Worm (Caenorhabditis elegans) whole organism, late embryonic: Measurements from ENCODE around the gene C08F11.1.
"Not testable (repeated sequence)": the region's sequence is repeated elsewhere in the genome, so short reads cannot be mapped to it uniquely, and the experiment has no call there.

ENCODE experiments used
- C08G9.2 ChIP-seq: sonication (generic microtip); optimal IDR thresholded peaks from 2 replicates; lab custom pipeline; 2016; ENCODE audit warnings: mild to moderate bottlenecking, missing genetic modification characterization, moderate library complexity, missing compliant biosample characterization
- F13H6.1 ChIP-seq: sonication (generic microtip); optimal IDR thresholded peaks from 2 replicates; lab custom pipeline; 2016; ENCODE audit warnings: missing genetic modification characterization, missing compliant biosample characterization
- K02D7.2 ChIP-seq: sonication (generic microtip); optimal IDR thresholded peaks from 2 replicates; lab custom pipeline; 2017; ENCODE audit warnings: mild to moderate bottlenecking, missing genetic modification characterization, missing compliant biosample characterization
- ahr-1 ChIP-seq: sonication (generic microtip); optimal IDR thresholded peaks from 2 replicates; lab custom pipeline; 2016; ENCODE audit warnings: missing genetic modification characterization, missing compliant biosample characterization
- ama-1 ChIP-seq: fragments of 150-350 bp; optimal IDR thresholded peaks from 2 replicates; lab custom pipeline; 2014
- ceh-14 ChIP-seq: sonication (generic microtip); optimal IDR thresholded peaks from 2 replicates; lab custom pipeline; 2016; ENCODE audit warnings: missing genotype, missing genetic modification characterization, missing compliant biosample characterization
- ceh-19 ChIP-seq: fragments of 200-800 bp; sonication (Bioruptor generic); optimal IDR thresholded peaks from 2 replicates; lab custom pipeline; 2018; ENCODE audit warnings: mild to moderate bottlenecking, missing genetic modification characterization, missing compliant biosample characterization
- ceh-2 ChIP-seq: sonication (generic microtip); optimal IDR thresholded peaks from 2 replicates; lab custom pipeline; 2016; ENCODE audit warnings: missing genotype, missing genetic modification characterization, missing compliant biosample characterization
- ceh-9 ChIP-seq: sonication (generic microtip); optimal IDR thresholded peaks from 2 replicates; lab custom pipeline; 2016; ENCODE audit warnings: mild to moderate bottlenecking, missing genetic modification characterization, inconsistent platforms, missing compliant biosample characterization
- elt-2 ChIP-seq: sonication (generic microtip); optimal IDR thresholded peaks from 2 replicates; lab custom pipeline; 2016; ENCODE audit warnings: missing genetic modification reagents, missing genetic modification characterization, missing compliant biosample characterization
- ets-4 ChIP-seq: sonication (generic microtip); optimal IDR thresholded peaks from 2 replicates; lab custom pipeline; 2016; ENCODE audit warnings: missing genetic modification characterization, missing compliant biosample characterization
- fax-1 ChIP-seq: sonication (generic microtip); optimal IDR thresholded peaks from 2 replicates; lab custom pipeline; 2016; ENCODE audit warnings: missing genotype, missing genetic modification characterization, missing compliant biosample characterization
- fkh-6 ChIP-seq: sonication (generic microtip); optimal IDR thresholded peaks from 2 replicates; lab custom pipeline; 2016; ENCODE audit warnings: missing genetic modification characterization, missing compliant biosample characterization
- hlh-15 ChIP-seq: sonication (generic microtip); optimal IDR thresholded peaks from 2 replicates; lab custom pipeline; 2016; ENCODE audit warnings: missing genetic modification characterization, missing compliant biosample characterization
- hlh-30 ChIP-seq: sonication (generic microtip); optimal IDR thresholded peaks from 2 replicates; lab custom pipeline; 2017; ENCODE audit warnings: antibody characterized with exemption, missing genetic modification characterization, missing compliant biosample characterization; ENCODE audit not compliant: insufficient read depth
- hlh-6 ChIP-seq: sonication (generic microtip); optimal IDR thresholded peaks from 2 replicates; lab custom pipeline; 2016; ENCODE audit warnings: missing genotype, missing genetic modification characterization, missing compliant biosample characterization
- madf-2 ChIP-seq: sonication (generic microtip); optimal IDR thresholded peaks from 2 replicates; lab custom pipeline; 2017; ENCODE audit warnings: missing genetic modification characterization, missing compliant biosample characterization
- mec-3 ChIP-seq: sonication (generic microtip); optimal IDR thresholded peaks from 2 replicates; lab custom pipeline; 2016; ENCODE audit warnings: borderline replicate concordance, missing genetic modification characterization, missing compliant biosample characterization
- nfya-1 ChIP-seq: sonication (generic microtip); optimal IDR thresholded peaks from 2 replicates; lab custom pipeline; 2017; ENCODE audit warnings: missing genetic modification characterization, mild to moderate bottlenecking, missing compliant biosample characterization, antibody characterized with exemption, moderate library complexity
- nhr-232 ChIP-seq: sonication (generic microtip); optimal IDR thresholded peaks from 2 replicates; lab custom pipeline; 2016; ENCODE audit warnings: missing genetic modification characterization, missing compliant biosample characterization
- odd-2 ChIP-seq: sonication (generic microtip); optimal IDR thresholded peaks from 2 replicates; lab custom pipeline; 2017; ENCODE audit warnings: antibody characterized with exemption, mild to moderate bottlenecking, missing genetic modification characterization, missing compliant biosample characterization
- pag-3 ChIP-seq: sonication (generic microtip); optimal IDR thresholded peaks from 2 replicates; lab custom pipeline; 2016; ENCODE audit warnings: missing compliant biosample characterization, missing genetic modification characterization, borderline replicate concordance
- pat-9 ChIP-seq: fragments of 200-800 bp; sonication (Bioruptor generic); optimal IDR thresholded peaks from 2 replicates; lab custom pipeline; 2018; ENCODE audit warnings: mild to moderate bottlenecking, missing genetic modification characterization, moderate library complexity, missing compliant biosample characterization
- pax-1 ChIP-seq: fragments of 150-350 bp; optimal IDR thresholded peaks from 2 replicates; lab custom pipeline; 2014; ENCODE audit warnings: missing biosample characterization, missing genetic modification characterization
- pha-2 ChIP-seq: sonication (generic microtip); optimal IDR thresholded peaks from 2 replicates; lab custom pipeline; 2017; ENCODE audit warnings: mild to moderate bottlenecking, missing genetic modification characterization, missing compliant biosample characterization
- pha-4 ChIP-seq: fragments of 150-350 bp; optimal IDR thresholded peaks from 2 replicates; lab custom pipeline; 2018; ENCODE audit warnings: missing biosample characterization, missing genetic modification reagents, missing genetic modification characterization
- pqm-1 ChIP-seq: sonication (generic microtip); optimal IDR thresholded peaks from 2 replicates; lab custom pipeline; 2016; ENCODE audit warnings: missing genetic modification characterization, missing compliant biosample characterization
- ref-2 ChIP-seq: sonication (generic microtip); optimal IDR thresholded peaks from 2 replicates; lab custom pipeline; 2016; ENCODE audit warnings: missing genetic modification characterization, missing compliant biosample characterization
- rnt-1 ChIP-seq: sonication (generic microtip); optimal IDR thresholded peaks from 2 replicates; lab custom pipeline; 2016; ENCODE audit warnings: missing genetic modification characterization, missing compliant biosample characterization
- tbx-2 ChIP-seq: sonication (generic microtip); optimal IDR thresholded peaks from 2 replicates; lab custom pipeline; 2016; ENCODE audit warnings: missing genetic modification characterization, missing compliant biosample characterization
- tbx-7 ChIP-seq: sonication (generic microtip); optimal IDR thresholded peaks from 2 replicates; lab custom pipeline; 2016; ENCODE audit warnings: missing genotype, missing genetic modification characterization, missing compliant biosample characterization
- ttx-3 ChIP-seq: sonication (generic microtip); optimal IDR thresholded peaks from 2 replicates; lab custom pipeline; 2016; ENCODE audit warnings: missing genetic modification reagents, missing genetic modification characterization, missing compliant biosample characterization
- unc-3 ChIP-seq, 2 experiments: fragments of 200-800 bp in 1 of 2; sonication (Bioruptor generic) in 1 of 2; sonication (generic microtip) in 1 of 2; conservative IDR thresholded peaks in 1 of 2; optimal IDR thresholded peaks in 1 of 2; 2 replicates each; pipeline versions ENCODE4 v1.3.6 to Lab custom; 2016 to 2022; ENCODE audit warnings: missing compliant biosample characterization in 2 of 2, missing genetic modification characterization in 2 of 2, missing genetic modification reagents in 1 of 2
- unc-55 ChIP-seq: sonication (generic microtip); optimal IDR thresholded peaks from 2 replicates; lab custom pipeline; 2017; ENCODE audit warnings: missing biosample characterization, missing genetic modification reagents, missing genetic modification characterization
- ztf-16 ChIP-seq: sonication (generic microtip); optimal IDR thresholded peaks from 2 replicates; lab custom pipeline; 2017; ENCODE audit warnings: missing genetic modification characterization, missing compliant biosample characterization

Gene C08F11.1

ce11 chrIV:13587175-13587574 lies 36.5 kb upstream of the C08F11.1 start, which contains the start of gene Y45F10B.12:
TSS of gene Y45F10B.12 (plus strand) at chrIV:13587475.
- TF ChIP-seq madf-2 (tag; lab: Kevin White, UChicago) (no peak), ceh-19 (GFP tag; lab: Kevin White, UChicago) (no peak), ets-4 (no peak), nhr-232 (tag; lab: Kevin White, UChicago) (no peak), pqm-1 (no peak), pag-3 (tag; lab: Kevin White, UChicago) (no peak), pha-4 (tag; lab: Kevin White, UChicago) (no peak), rnt-1 (tag; lab: Kevin White, UChicago) (no peak), tbx-2 (tag; lab: Kevin White, UChicago) (no peak), ztf-16 (tag; lab: Kevin White, UChicago) (no peak), pax-1 (tag; lab: Kevin White, UChicago) (no peak), F13H6.1 (tag; lab: Kevin White, UChicago) (no peak), elt-2 (tag; lab: Kevin White, UChicago) (no peak)

ce11 chrIV:13588544-13589043 lies 35.0 kb upstream of the C08F11.1 start, which contains the start of gene sru-9:
TSS of gene sru-9 (plus strand) at chrIV:13588993.
- TF ChIP-seq ttx-3, K02D7.2, hlh-15 (tag; lab: Kevin White, UChicago): not testable (repeated sequence)

ce11 chrIV:13591645-13592044 lies 32.0 kb upstream of the C08F11.1 start, which contains the start of gene tsp-5:
TSS of gene tsp-5 (minus strand) at chrIV:13591745.
- TF ChIP-seq ztf-16 (tag; lab: Kevin White, UChicago) (no peak), pha-2 (tag; lab: Kevin White, UChicago) (no peak), pat-9 (tag; lab: Kevin White, UChicago) (no peak), ref-2 (tag; lab: Kevin White, UChicago) (no peak), ceh-14 (tag; lab: Kevin White, UChicago) (no peak), ama-1 (lab: Kevin White, UChicago) (no peak), ceh-19 (GFP tag; lab: Kevin White, UChicago) (no peak), fax-1 (no peak), hlh-6 (tag; lab: Kevin White, UChicago) (no peak)

- TF ChIP-seq F13H6.1 (tag; lab: Kevin White, UChicago) (no peak), pha-2 (tag; lab: Kevin White, UChicago) (no peak), fkh-6 (no peak), nhr-232 (tag; lab: Kevin White, UChicago) (no peak), hlh-30 (tag; lab: Kevin White, UChicago) (no peak), ama-1 (lab: Kevin White, UChicago) (no peak), nfya-1 (tag; lab: Kevin White, UChicago) (no peak), tbx-7 (tag; lab: Kevin White, UChicago) (no peak), ceh-2 (tag; lab: Kevin White, UChicago) (no peak), ceh-14 (tag; lab: Kevin White, UChicago) (no peak), ref-2 (tag; lab: Kevin White, UChicago) (no peak), ceh-9 (tag; lab: Kevin White, UChicago) (no peak), odd-2 (no peak), unc-55 (GFP tag; lab: Kevin White, UChicago) (no peak), unc-3 (GFP tag; conservative IDR thresholded peaks at IDR 0.05; lab: Robert Waterston, UW) (no peak), unc-3 (tag; optimal IDR thresholded peaks at IDR 0.05; lab: Kevin White, UChicago) (no peak), pha-4 (tag; lab: Kevin White, UChicago) (no peak), mec-3 (tag; lab: Kevin White, UChicago) (no peak), C08G9.2 (tag; lab: Kevin White, UChicago) (no peak), ahr-1 (tag; lab: Kevin White, UChicago) (no peak)
Observed at ce11 chrIV:13593351-13593750, 30.3 kb upstream of the C08F11.1 start, which contains the start of gene Y45F10B.3. TSS of gene Y45F10B.3 (plus strand) at chrIV:13593651.
